Worm (Caenorhabditis elegans) whole organism, young adult: Measurements from ENCODE around the gene nhx-9.

ENCODE experiments used
- C06A6.2 ChIP-seq: fragments of 200-800 bp; sonication (Bioruptor generic); conservative IDR thresholded peaks from 2 replicates; pipeline ENCODE4 v1.3.6; 2022; ENCODE audit warnings: missing genetic modification characterization, missing compliant biosample characterization
- F10E7.11 ChIP-seq: sonication (generic microtip); optimal IDR thresholded peaks from 2 replicates; lab custom pipeline; 2017; ENCODE audit warnings: mild to moderate bottlenecking, missing genetic modification characterization, moderate library complexity, missing compliant biosample characterization
- F22D6.2 ChIP-seq: sonication (generic microtip); optimal IDR thresholded peaks from 2 replicates; lab custom pipeline; 2016; ENCODE audit warnings: mild to moderate bottlenecking, missing genetic modification characterization, missing compliant biosample characterization
- F39B2.1 ChIP-seq: fragments of 200-800 bp; sonication (Bioruptor generic); IDR thresholded peaks from 2 replicates; pipeline ENCODE4 v1.3.6; 2022; ENCODE audit warnings: missing genetic modification reagents, missing genetic modification characterization, missing compliant biosample characterization
- F57C9.4 ChIP-seq: sonication (generic microtip); optimal IDR thresholded peaks from 2 replicates; lab custom pipeline; 2017; ENCODE audit warnings: mild to moderate bottlenecking, missing genetic modification characterization, missing compliant biosample characterization
- K12H6.12 ChIP-seq: fragments of 200-800 bp; sonication (Bioruptor generic); optimal IDR thresholded peaks from 2 replicates; lab custom pipeline; 2018; ENCODE audit warnings: mild to moderate bottlenecking, missing genetic modification characterization, missing compliant biosample characterization
- T26A5.8 ChIP-seq: sonication (generic microtip); optimal IDR thresholded peaks from 2 replicates; lab custom pipeline; 2016; ENCODE audit warnings: missing genetic modification characterization, missing compliant biosample characterization
- Y53F4B.3 ChIP-seq: fragments of 200-800 bp; sonication (Bioruptor generic); IDR thresholded peaks from 2 replicates; pipeline ENCODE4 v1.3.6; 2022; ENCODE audit warnings: missing genetic modification reagents, missing genetic modification characterization, missing compliant biosample characterization
- Y56A3A.18 ChIP-seq: fragments of 200-800 bp; sonication (Bioruptor generic); IDR thresholded peaks from 2 replicates; pipeline ENCODE4 v1.3.6; 2022; ENCODE audit warnings: missing genetic modification reagents, missing genetic modification characterization, missing compliant biosample characterization
- Y67H2A.10 ChIP-seq: fragments of 200-800 bp; sonication (Bioruptor generic); conservative IDR thresholded peaks from 2 replicates; pipeline ENCODE4 v1.3.6; 2022; ENCODE audit warnings: missing genetic modification reagents, missing genetic modification characterization, missing compliant biosample characterization
- akir-1 ChIP-seq: fragments of 200-800 bp; sonication (Bioruptor generic); optimal IDR thresholded peaks from 2 replicates; lab custom pipeline; 2018; ENCODE audit warnings: mild to moderate bottlenecking, missing genetic modification characterization, moderate library complexity, missing compliant biosample characterization
- aptf-3 ChIP-seq: fragments of 200-800 bp; sonication (Bioruptor generic); IDR thresholded peaks from 2 replicates; pipeline ENCODE4 v1.3.6; 2022; ENCODE audit warnings: missing genetic modification characterization, missing compliant biosample characterization
- atf-7 ChIP-seq: sonication (generic microtip); optimal IDR thresholded peaks from 2 replicates; lab custom pipeline; 2017; ENCODE audit warnings: mild to moderate bottlenecking, missing genetic modification characterization, missing compliant biosample characterization
- attf-5 ChIP-seq: fragments of 200-800 bp; sonication (Bioruptor generic); optimal IDR thresholded peaks from 2 replicates; lab custom pipeline; 2018; ENCODE audit warnings: mild to moderate bottlenecking, missing genetic modification characterization, missing compliant biosample characterization
- bed-1 ChIP-seq: fragments of 200-800 bp; sonication (Bioruptor generic); IDR thresholded peaks from 2 replicates; pipeline ENCODE4 v1.3.6; 2022; ENCODE audit warnings: missing genetic modification reagents, missing genetic modification characterization, missing compliant biosample characterization
- cebp-1 ChIP-seq, 2 experiments: fragments of 200-800 bp in 1 of 2; sonication (Bioruptor generic) in 1 of 2; sonication (generic microtip) in 1 of 2; IDR thresholded peaks in 1 of 2; optimal IDR thresholded peaks in 1 of 2; 2 replicates each; pipeline versions ENCODE4 v1.3.6 to Lab custom; 2017 to 2022; ENCODE audit warnings: missing compliant biosample characterization in 2 of 2, missing genetic modification characterization in 2 of 2, mild to moderate bottlenecking in 1 of 2, missing genetic modification reagents in 1 of 2, moderate library complexity in 1 of 2
- ceh-100 ChIP-seq: fragments of 200-800 bp; sonication (Bioruptor generic); IDR thresholded peaks from 2 replicates; pipeline ENCODE4 v1.3.6; 2022; ENCODE audit warnings: missing genetic modification reagents, missing genetic modification characterization, missing compliant biosample characterization
- ceh-27 ChIP-seq: fragments of 200-800 bp; sonication (Bioruptor generic); optimal IDR thresholded peaks from 2 replicates; lab custom pipeline; 2018; ENCODE audit warnings: mild to moderate bottlenecking, missing genetic modification characterization, moderate library complexity, missing compliant biosample characterization
- ceh-58 ChIP-seq: fragments of 200-800 bp; sonication (Bioruptor generic); IDR thresholded peaks from 2 replicates; pipeline ENCODE4 v1.3.6; 2022; ENCODE audit warnings: missing genetic modification characterization, missing compliant biosample characterization
- egl-18 ChIP-seq: fragments of 200-800 bp; sonication (Bioruptor generic); IDR thresholded peaks from 2 replicates; pipeline ENCODE4 v1.3.6; 2022; ENCODE audit warnings: missing genetic modification reagents, missing genetic modification characterization, missing compliant biosample characterization
- egl-44 ChIP-seq: fragments of 200-800 bp; sonication (Bioruptor generic); IDR thresholded peaks from 2 replicates; pipeline ENCODE4 v1.3.6; 2022; ENCODE audit warnings: missing genetic modification reagents, missing genetic modification characterization, missing compliant biosample characterization
- ets-4 ChIP-seq: fragments of 200-800 bp; sonication (Bioruptor generic); optimal IDR thresholded peaks from 2 replicates; lab custom pipeline; 2018; ENCODE audit warnings: mild to moderate bottlenecking, missing genetic modification characterization, missing compliant biosample characterization
- gei-17 ChIP-seq: fragments of 200-800 bp; sonication (Bioruptor generic); optimal IDR thresholded peaks from 2 replicates; lab custom pipeline; 2018; ENCODE audit warnings: mild to moderate bottlenecking, missing genetic modification characterization, missing compliant biosample characterization
- him-1 ChIP-seq: sonication (generic microtip); optimal IDR thresholded peaks from 2 replicates; lab custom pipeline; 2016; ENCODE audit warnings: missing genotype, missing genetic modification reagents, missing genetic modification characterization, missing compliant biosample characterization
- hmg-1.2 ChIP-seq: fragments of 200-800 bp; sonication (Bioruptor generic); IDR thresholded peaks from 2 replicates; pipeline ENCODE4 v1.3.6; 2022; ENCODE audit warnings: missing genetic modification reagents, missing genetic modification characterization, missing compliant biosample characterization
- hrde-1 ChIP-seq: sonication (generic microtip); optimal IDR thresholded peaks from 2 replicates; lab custom pipeline; 2016; ENCODE audit warnings: missing genetic modification characterization, mild to moderate bottlenecking, missing compliant biosample characterization, moderate library complexity, missing genotype, missing genetic modification reagents, borderline replicate concordance
- let-526 ChIP-seq: fragments of 200-800 bp; sonication (Bioruptor generic); IDR thresholded peaks from 2 replicates; pipeline ENCODE4 v1.3.6; 2022; ENCODE audit warnings: missing genetic modification reagents, missing genetic modification characterization, missing compliant biosample characterization
- let-607 ChIP-seq, 2 experiments: fragments of 200-800 bp in 1 of 2; sonication (Bioruptor generic) in 1 of 2; sonication (generic microtip) in 1 of 2; optimal IDR thresholded peaks; 2 replicates each; lab custom pipeline; 2016 to 2018; ENCODE audit warnings: mild to moderate bottlenecking in 2 of 2, missing compliant biosample characterization in 2 of 2, missing genetic modification characterization in 2 of 2, moderate library complexity in 2 of 2, missing genotype in 1 of 2
- lin-54 ChIP-seq: fragments of 200-800 bp; sonication (Bioruptor generic); optimal IDR thresholded peaks from 2 replicates; lab custom pipeline; 2018; ENCODE audit warnings: mild to moderate bottlenecking, missing genetic modification characterization, missing compliant biosample characterization
- lir-1 ChIP-seq: fragments of 200-800 bp; sonication (Bioruptor generic); conservative IDR thresholded peaks from 2 replicates; pipeline ENCODE4 v1.3.6; 2022; ENCODE audit warnings: missing genetic modification reagents, missing genetic modification characterization, missing compliant biosample characterization
- lsy-27 ChIP-seq: sonication (generic microtip); optimal IDR thresholded peaks from 2 replicates; lab custom pipeline; 2017; ENCODE audit warnings: missing genetic modification characterization, mild to moderate bottlenecking, missing compliant biosample characterization, antibody characterized with exemption, missing genotype, borderline replicate concordance; ENCODE audit not compliant: insufficient read depth
- madf-10 ChIP-seq: sonication (generic microtip); optimal IDR thresholded peaks from 2 replicates; lab custom pipeline; 2016; ENCODE audit warnings: mild to moderate bottlenecking, missing genetic modification characterization, missing compliant biosample characterization
- madf-6 ChIP-seq: fragments of 200-800 bp; sonication (Bioruptor generic); IDR thresholded peaks from 2 replicates; pipeline ENCODE4 v1.3.6; 2022; ENCODE audit warnings: missing genetic modification reagents, missing genetic modification characterization, missing compliant biosample characterization
- nfyb-1 ChIP-seq: fragments of 200-800 bp; sonication (Bioruptor generic); IDR thresholded peaks from 2 replicates; pipeline ENCODE4 v1.3.6; 2022; ENCODE audit warnings: missing genetic modification reagents, missing genetic modification characterization, missing compliant biosample characterization
- nhr-120 ChIP-seq: fragments of 200-800 bp; sonication (Bioruptor generic); IDR thresholded peaks from 2 replicates; pipeline ENCODE4 v1.3.6; 2022; ENCODE audit warnings: missing genetic modification characterization, missing compliant biosample characterization
- nhr-80 ChIP-seq: sonication (generic microtip); optimal IDR thresholded peaks from 2 replicates; lab custom pipeline; 2016; ENCODE audit warnings: missing genetic modification characterization, missing compliant biosample characterization
- nhr-90 ChIP-seq: sonication (generic microtip); optimal IDR thresholded peaks from 2 replicates; lab custom pipeline; 2016; ENCODE audit warnings: missing genotype, mild to moderate bottlenecking, missing genetic modification characterization, missing compliant biosample characterization
- pha-4 ChIP-seq: fragments of 150-350 bp; sonication (generic microtip); optimal IDR thresholded peaks from 2 replicates; lab custom pipeline; 2014; ENCODE audit warnings: missing biosample characterization, missing genetic modification reagents, missing genetic modification characterization
- repo-1 ChIP-seq: sonication (generic microtip); optimal IDR thresholded peaks from 2 replicates; lab custom pipeline; 2017; ENCODE audit warnings: mild to moderate bottlenecking, missing genetic modification characterization, missing compliant biosample characterization
- sea-2 ChIP-seq: fragments of 200-800 bp; sonication (Bioruptor generic); IDR thresholded peaks from 2 replicates; pipeline ENCODE4 v1.3.6; 2022; ENCODE audit warnings: missing genetic modification characterization, missing compliant biosample characterization
- snpc-1.1 ChIP-seq: sonication (generic microtip); optimal IDR thresholded peaks from 2 replicates; lab custom pipeline; 2017; ENCODE audit warnings: missing genetic modification characterization, mild to moderate bottlenecking, missing compliant biosample characterization, antibody characterized with exemption, moderate library complexity, missing genotype, missing genetic modification reagents; ENCODE audit not compliant: insufficient read depth
- tbp1 ChIP-seq: fragments of 200-800 bp; sonication (Bioruptor generic); optimal IDR thresholded peaks from 2 replicates; lab custom pipeline; 2018; ENCODE audit warnings: mild to moderate bottlenecking, missing genetic modification characterization, missing compliant biosample characterization
- tlf-1 ChIP-seq: fragments of 200-800 bp; sonication (Bioruptor generic); optimal IDR thresholded peaks from 2 replicates; lab custom pipeline; 2018; ENCODE audit warnings: mild to moderate bottlenecking, missing genetic modification characterization, missing compliant biosample characterization
- unc-62 ChIP-seq: fragments of 150-350 bp; optimal IDR thresholded peaks from 2 replicates; lab custom pipeline; 2014; ENCODE audit warnings: missing biosample characterization, missing genetic modification reagents, missing genetic modification characterization
- zim-3 ChIP-seq: sonication (generic microtip); optimal IDR thresholded peaks from 2 replicates; lab custom pipeline; 2017; ENCODE audit warnings: mild to moderate bottlenecking, missing genetic modification characterization, moderate library complexity, missing compliant biosample characterization
- ztf-25 ChIP-seq: fragments of 200-800 bp; sonication (Bioruptor generic); IDR thresholded peaks from 2 replicates; pipeline ENCODE4 v1.3.6; 2022; ENCODE audit warnings: missing genetic modification reagents, missing genetic modification characterization, missing compliant biosample characterization
- ztf-28 ChIP-seq: fragments of 200-800 bp; sonication (Bioruptor generic); IDR thresholded peaks from 2 replicates; pipeline ENCODE4 v1.3.6; 2022; ENCODE audit warnings: missing genetic modification reagents, missing genetic modification characterization, missing compliant biosample characterization
- ztf-3 ChIP-seq: fragments of 200-800 bp; sonication (Bioruptor generic); optimal IDR thresholded peaks from 2 replicates; lab custom pipeline; 2018; ENCODE audit warnings: mild to moderate bottlenecking, missing genetic modification characterization, missing compliant biosample characterization

The nhx-9 gene

ce11 chrIV:11956387-11956786 lies 25.7 kb downstream of the nhx-9 start (continued):
- TF ChIP-seq zim-3 (tag; lab: Kevin White, UChicago) (no peak), pha-4 (tag; lab: Kevin White, UChicago) (peak; percentile 77), attf-5 (GFP tag; lab: Kevin White, UChicago) (peak; percentile 93), F39B2.1 (GFP tag; lab: Robert Waterston, UW) (no peak), egl-44 (GFP tag; lab: Robert Waterston, UW) (peak; percentile 90), let-607 (tag; optimal IDR thresholded peaks at IDR 0.05; lab: Kevin White, UChicago) (peak; percentile 7 to 31), hrde-1 (tag; lab: Kevin White, UChicago) (no peak), unc-62 (GFP tag; lab: Kevin White, UChicago) (no peak), cebp-1 (GFP tag; IDR thresholded peaks at IDR 0.05; lab: Robert Waterston, UW) (peak; percentile 67), cebp-1 (tag; optimal IDR thresholded peaks at IDR 0.05; lab: Kevin White, UChicago) (peak; percentile 86), ceh-58 (GFP tag; lab: Robert Waterston, UW) (no peak), atf-7 (tag; lab: Kevin White, UChicago) (peak; percentile 93), lir-1 (GFP tag; lab: Robert Waterston, UW) (0 out of 2 replicates have a peak, but pooled peaks have one; percentile 47), let-526 (GFP tag; lab: Robert Waterston, UW) (peak; percentile 74; the same call in 1 of the 2 replicates), tlf-1 (GFP tag; lab: Kevin White, UChicago) (peak; percentile 71), lsy-27 (no peak), madf-6 (GFP tag; lab: Robert Waterston, UW) (no peak), Y56A3A.18 (GFP tag; lab: Robert Waterston, UW) (no peak), F22D6.2 (peak; percentile 80), C06A6.2 (GFP tag; lab: Robert Waterston, UW) (peak; percentile 87), repo-1 (peak; percentile 45), F57C9.4 (no peak), him-1 (tag; lab: Kevin White, UChicago) (no peak), ztf-3 (peak; percentile 70), hmg-1.2 (GFP tag; lab: Robert Waterston, UW) (peak; percentile 59; the same call in 1 of the 2 replicates), ceh-27 (GFP tag; lab: Kevin White, UChicago) (peak; percentile 66), akir-1 (GFP tag; lab: Kevin White, UChicago) (peak; percentile 32), ztf-28 (GFP tag; lab: Robert Waterston, UW) (no peak), madf-10 (tag; lab: Kevin White, UChicago) (peak; percentile 83), K12H6.12 (peak; percentile 82), snpc-1.1 (tag; lab: Kevin White, UChicago) (no peak), F10E7.11 (no peak), Y67H2A.10 (0 out of 2 replicates have a peak, but pooled peaks have one; percentile 10), Y53F4B.3 (no peak), nfyb-1 (peak; percentile 81; the same call in 1 of the 2 replicates), nhr-80 (tag; lab: Kevin White, UChicago) (peak; percentile 84), tbp1 (GFP tag; lab: Kevin White, UChicago) (peak; percentile 64), nhr-90 (peak; percentile 77), lin-54 (GFP tag; lab: Kevin White, UChicago) (peak; percentile 40), ets-4 (peak; percentile 16), sea-2 (GFP tag; lab: Robert Waterston, UW) (peak; percentile 36; the same call in 1 of the 2 replicates), aptf-3 (GFP tag; lab: Robert Waterston, UW) (no peak), gei-17 (peak; percentile 74), egl-18 (GFP tag; lab: Robert Waterston, UW) (no peak), bed-1 (no peak), ztf-25 (GFP tag; lab: Robert Waterston, UW) (no peak), ceh-100 (GFP tag; lab: Robert Waterston, UW) (no peak), T26A5.8 (tag; lab: Kevin White, UChicago) (no peak), nhr-120 (GFP tag; lab: Robert Waterston, UW) (no peak)
